Fruit fly (Drosophila melanogaster): ENCODE measurements around the gene Rchy1.

The Rchy1 gene

DNA sequence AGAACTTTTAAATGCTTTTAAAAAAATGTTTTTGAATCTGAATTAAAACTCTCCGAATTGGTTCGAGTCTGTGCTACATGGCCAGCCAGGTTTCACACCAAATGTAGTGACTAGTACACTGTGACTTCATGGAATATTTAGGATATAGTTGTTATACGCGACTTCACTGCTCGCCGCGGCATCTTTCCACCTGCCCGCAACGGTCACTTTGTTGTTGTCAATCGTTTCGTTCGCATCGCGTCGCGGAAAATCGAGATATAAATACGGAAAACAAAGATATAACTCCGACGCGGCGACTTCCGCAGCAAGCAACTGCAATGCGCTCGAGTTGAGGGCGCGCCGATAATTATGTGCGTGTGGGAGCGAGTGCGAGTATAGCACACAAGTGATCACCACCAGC is 33.0 kb upstream of the Rchy1 start, which contains the start of gene CG31637 (continued):
- TF ChIP-seq CG6854 (GFP tag; optimal IDR thresholded peaks at IDR 0.05) (peak; percentile 66), CG4318 (GFP tag; optimal IDR thresholded peaks at IDR 0.05) (no peak), fkh (GFP tag; optimal IDR thresholded peaks at IDR 0.05) (no peak), fd59A (GFP tag; optimal IDR thresholded peaks at IDR 0.05) (no peak), Hr4 (GFP tag; optimal IDR thresholded peaks at IDR 0.05) (no peak), OdsH (GFP tag; optimal IDR thresholded peaks at IDR 0.05) (no peak), Eip75B (GFP tag; optimal IDR thresholded peaks at IDR 0.05) (no peak)

DNA sequence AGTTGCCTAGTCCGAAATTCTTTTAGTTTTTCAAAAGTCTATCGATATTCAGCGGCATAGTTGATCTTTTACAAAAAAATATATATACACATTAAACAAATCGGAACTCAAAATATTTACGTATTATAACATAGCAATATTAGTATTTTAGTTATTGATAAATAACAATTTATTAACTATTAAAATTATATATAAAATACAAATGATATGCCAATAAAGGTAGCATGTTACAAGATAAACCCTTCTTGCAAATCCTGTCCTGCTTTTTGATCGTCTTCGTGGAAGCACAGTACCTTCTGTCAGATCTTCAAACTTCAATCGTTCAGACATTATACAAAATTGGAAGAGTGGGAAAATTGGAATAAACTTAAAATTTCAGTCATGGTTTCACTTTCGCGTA is 31.3 kb upstream of the Rchy1 start, which contains the start of gene CG9550:
TSS of gene CG9550 (plus strand) at position 301 of the 400 bp plus-strand sequence.
- no peak for TF ChIP-seq CG11762 (GFP tag; optimal IDR thresholded peaks at IDR 0.05; ENCODE audit: insufficient read depth)
- TF ChIP-seq CG31627 (GFP tag; optimal IDR thresholded peaks at IDR 0.05), result no peak
- no peak for TF ChIP-seq svp (GFP tag)
- no peak for TF ChIP-seq fd59A (GFP tag; optimal IDR thresholded peaks at IDR 0.05)
- no peak for TF ChIP-seq Lpt (GFP tag; optimal IDR thresholded peaks at IDR 0.05)
- TF ChIP-seq fd85E (GFP tag; optimal IDR thresholded peaks at IDR 0.05), result no peak
- TF ChIP-seq CG15336 (GFP tag; IDR thresholded peaks at IDR 0.05), result no peak
- no peak for TF ChIP-seq Sox14 (GFP tag; optimal IDR thresholded peaks at IDR 0.05)
- no peak for TF ChIP-seq vri (GFP tag; optimal IDR thresholded peaks at IDR 0.05)
- TF ChIP-seq Met (GFP tag; optimal IDR thresholded peaks at IDR 0.05), result no peak
- TF ChIP-seq Eip78C (GFP tag), result no peak
- TF ChIP-seq CG1621 (tag; optimal IDR thresholded peaks at IDR 0.05), result no peak
- no peak for TF ChIP-seq achi (GFP tag; optimal IDR thresholded peaks at IDR 0.05)
- TF ChIP-seq CG34406 (GFP tag; optimal IDR thresholded peaks at IDR 0.05), result no peak
- no peak for TF ChIP-seq Blimp-1 (GFP tag; optimal IDR thresholded peaks at IDR 0.05)
- no peak for TF ChIP-seq net (GFP tag; optimal IDR thresholded peaks at IDR 0.05)
- TF ChIP-seq eg (GFP tag; IDR thresholded peaks at IDR 0.05), result no peak
- TF ChIP-seq CG3032 (tag; optimal IDR thresholded peaks at IDR 0.05), result no peak
- no peak for TF ChIP-seq CG8119 (GFP tag; IDR thresholded peaks at IDR 0.05)

DNA sequence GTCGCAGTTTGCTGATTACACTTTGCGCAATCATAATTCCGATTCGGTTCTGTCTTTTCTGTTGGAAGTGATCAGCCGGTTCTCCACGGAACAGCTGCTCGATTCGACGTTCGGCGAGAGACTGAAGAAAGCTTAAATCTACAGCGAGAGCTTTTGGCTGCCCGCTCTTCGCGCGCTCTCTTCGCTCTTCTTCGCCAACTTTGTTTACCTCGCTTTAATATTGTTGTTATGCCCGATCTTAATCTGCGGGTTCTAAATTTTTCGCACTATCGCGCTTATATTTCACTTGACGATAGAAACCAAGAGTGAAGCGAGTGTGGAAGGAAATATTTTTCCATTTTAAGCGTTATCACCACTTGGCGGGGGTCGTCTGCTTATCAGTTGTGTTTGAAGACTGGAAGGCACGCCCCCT is 28.9 kb upstream of the Rchy1 start, which contains the start of gene CG9547:
TSS of gene CG9547 (minus strand) at position 128 of the 412 bp plus-strand sequence.
- TF ChIP-seq Sox102F (GFP tag; optimal IDR thresholded peaks at IDR 0.05) (no peak), eg (GFP tag; IDR thresholded peaks at IDR 0.05) (peak; percentile 58; the same call in 2 of the 3 replicates), CG6163 (GFP tag; IDR thresholded peaks at IDR 0.05) (peak; percentile 53), CG3919 (GFP tag; optimal IDR thresholded peaks at IDR 0.05) (peak; percentile 30), Sox14 (GFP tag; optimal IDR thresholded peaks at IDR 0.05) (peak; percentile 14), Ets21C (GFP tag; optimal IDR thresholded peaks at IDR 0.05) (no peak), CG3032 (tag; optimal IDR thresholded peaks at IDR 0.05) (no peak), ss (GFP tag; optimal IDR thresholded peaks at IDR 0.05) (no peak), CG11902 (GFP tag; optimal IDR thresholded peaks at IDR 0.05) (no peak), Blimp-1 (GFP tag; optimal IDR thresholded peaks at IDR 0.05) (no peak), CG1621 (tag; optimal IDR thresholded peaks at IDR 0.05) (no peak), topi (GFP tag; optimal IDR thresholded peaks at IDR 0.05) (no peak), CG15336 (GFP tag; IDR thresholded peaks at IDR 0.05) (peak; percentile 17; the same call in 1 of the 2 replicates), Eip93F (GFP tag; optimal IDR thresholded peaks at IDR 0.05) (no peak), net (GFP tag; optimal IDR thresholded peaks at IDR 0.05) (peak; percentile 11), achi (GFP tag; optimal IDR thresholded peaks at IDR 0.05) (no peak), fkh (GFP tag; optimal IDR thresholded peaks at IDR 0.05) (peak; percentile 80), CG4318 (GFP tag; optimal IDR thresholded peaks at IDR 0.05) (no peak), pdm3 (GFP tag; optimal IDR thresholded peaks at IDR 0.05) (no peak), CG6808 (GFP tag; optimal IDR thresholded peaks at IDR 0.05) (no peak), svp (GFP tag) (peak; percentile 88), dsx (GFP tag; optimal IDR thresholded peaks at IDR 0.05; ENCODE audit: poor library complexity, severe bottlenecking) (peak; percentile 80), CG6276 (GFP tag; optimal IDR thresholded peaks at IDR 0.05) (no peak), Met (GFP tag; optimal IDR thresholded peaks at IDR 0.05) (no peak), CG7368 (GFP tag; optimal IDR thresholded peaks at IDR 0.05) (no peak), cyc (GFP tag; optimal IDR thresholded peaks at IDR 0.05) (no peak), CG10631 (GFP tag; optimal IDR thresholded peaks at IDR 0.05) (no peak), Eip78C (GFP tag) (peak; percentile 53), CG6792 (GFP tag; optimal IDR thresholded peaks at IDR 0.05) (no peak), CG8632 (GFP tag; optimal IDR thresholded peaks at IDR 0.05) (no peak), CG8119 (GFP tag; IDR thresholded peaks at IDR 0.05) (no peak), Eip75B (GFP tag; optimal IDR thresholded peaks at IDR 0.05) (no peak), CG6854 (GFP tag; optimal IDR thresholded peaks at IDR 0.05) (peak; percentile 58), Gug (GFP tag; IDR thresholded peaks at IDR 0.05) (no peak), CG11294 (GFP tag; IDR thresholded peaks at IDR 0.05) (no peak), Lpt (GFP tag; optimal IDR thresholded peaks at IDR 0.05) (no peak), CG31627 (GFP tag; optimal IDR thresholded peaks at IDR 0.05) (no peak), Ets96B (tag; optimal IDR thresholded peaks at IDR 0.05) (no peak), CG10669 (GFP tag; optimal IDR thresholded peaks at IDR 0.05) (no peak)

Measured in whole organism, prepupa.